Worm (Caenorhabditis elegans): ENCODE measurements around the gene C56A3.8.

DNA sequence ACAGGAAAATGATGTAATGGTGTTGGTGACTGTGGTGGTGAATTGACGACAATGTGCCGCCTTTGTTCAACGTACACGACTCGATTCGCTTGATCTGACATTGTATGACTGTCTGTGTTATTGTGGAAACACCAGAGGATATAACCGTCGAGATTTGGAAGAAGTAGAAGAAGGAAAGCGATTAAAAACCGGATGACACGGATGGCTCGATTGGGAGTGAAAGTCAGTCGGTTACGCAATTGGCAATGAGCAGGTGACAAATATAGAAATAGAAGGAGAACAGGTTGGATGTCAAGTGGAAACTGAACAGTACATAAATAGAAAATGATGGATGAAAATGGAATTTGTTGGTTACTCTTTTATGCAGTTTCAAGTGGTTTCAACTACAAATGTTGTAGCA, 40.8 kb downstream of the C56A3.8 start, which contains the start of gene rdy-2:
- TF ChIP-seq ztf-29 (GFP tag; IDR thresholded peaks at IDR 0.05): no peak
- TF ChIP-seq T22C8.4 (GFP tag; IDR thresholded peaks at IDR 0.05): no peak
- no peak for TF ChIP-seq flt-1 (GFP tag; IDR thresholded peaks at IDR 0.05)
- no peak for TF ChIP-seq cog-1 (tag; optimal IDR thresholded peaks at IDR 0.05)
- TF ChIP-seq med-1 (GFP tag; optimal IDR thresholded peaks at IDR 0.05; ENCODE audit: insufficient read depth): no peak
- no peak for TF ChIP-seq ref-1 (GFP tag; conservative IDR thresholded peaks at IDR 0.05)

Measured in whole organism, midembryonic.